Worm (Caenorhabditis elegans) whole organism, early embryonic: ENCODE results near the gene dylt-3.

Source experiments
- F13C5.2 ChIP-seq: sonication (generic microtip); optimal IDR thresholded peaks from 2 replicates; lab custom pipeline; 2017; ENCODE audit warnings: mild to moderate bottlenecking, missing genetic modification characterization, inconsistent platforms, missing compliant biosample characterization
- aly-1 ChIP-seq: sonication (generic microtip); optimal IDR thresholded peaks from 2 replicates; lab custom pipeline; 2016; ENCODE audit warnings: missing genetic modification characterization, missing compliant biosample characterization
- ceh-13 ChIP-seq: fragments of 200-800 bp; sonication (Bioruptor generic); optimal IDR thresholded peaks from 2 replicates; lab custom pipeline; 2018; ENCODE audit warnings: mild to moderate bottlenecking, missing genetic modification characterization, missing compliant biosample characterization
- hmbx-1 ChIP-seq: sonication (generic microtip); optimal IDR thresholded peaks from 2 replicates; lab custom pipeline; 2016; ENCODE audit warnings: mild to moderate bottlenecking, missing genetic modification characterization, missing compliant biosample characterization
- pes-1 ChIP-seq: fragments of 200-800 bp; sonication (Bioruptor generic); IDR thresholded peaks from 2 replicates; pipeline ENCODE4 v1.3.6; 2022; ENCODE audit warnings: missing genetic modification reagents, missing genetic modification characterization, missing compliant biosample characterization
- tbx-11 ChIP-seq: fragments of 200-800 bp; sonication (Bioruptor generic); IDR thresholded peaks from 2 replicates; pipeline ENCODE4 v1.3.6; 2022; ENCODE audit warnings: missing genetic modification characterization, missing compliant biosample characterization
- tra-4 ChIP-seq: sonication (generic microtip); optimal IDR thresholded peaks from 2 replicates; lab custom pipeline; 2017; ENCODE audit warnings: missing genetic modification characterization, missing compliant biosample characterization

- no peak for TF ChIP-seq ceh-13 (GFP tag; lab: Kevin White, UChicago)
- TF ChIP-seq aly-1 (tag; lab: Kevin White, UChicago): no peak
- no peak for TF ChIP-seq F13C5.2 (tag; lab: Kevin White, UChicago)
- no peak for TF ChIP-seq tra-4
- no peak for TF ChIP-seq pes-1 (GFP tag; lab: Robert Waterston, UW)
- no peak for TF ChIP-seq tbx-11
- no peak for TF ChIP-seq hmbx-1 (tag; lab: Kevin White, UChicago)
Measured at ce11 chrII:8230976-8231375, 49.4 kb downstream of the dylt-3 start, which contains the start of gene M110.9.
